Worm (Caenorhabditis elegans) whole organism, L4/young adult: ENCODE measurements around the gene F08G12.11.

Experiments used
- W03F9.2 ChIP-seq: fragments of 150-350 bp; optimal IDR thresholded peaks from 2 replicates; lab custom pipeline; 2014; ENCODE audit warnings: missing biosample characterization, missing genetic modification characterization
- him-1 ChIP-seq: sonication (generic microtip); optimal IDR thresholded peaks from 2 replicates; lab custom pipeline; 2016; ENCODE audit warnings: missing genotype, missing genetic modification reagents, missing genetic modification characterization, missing compliant biosample characterization

DNA sequence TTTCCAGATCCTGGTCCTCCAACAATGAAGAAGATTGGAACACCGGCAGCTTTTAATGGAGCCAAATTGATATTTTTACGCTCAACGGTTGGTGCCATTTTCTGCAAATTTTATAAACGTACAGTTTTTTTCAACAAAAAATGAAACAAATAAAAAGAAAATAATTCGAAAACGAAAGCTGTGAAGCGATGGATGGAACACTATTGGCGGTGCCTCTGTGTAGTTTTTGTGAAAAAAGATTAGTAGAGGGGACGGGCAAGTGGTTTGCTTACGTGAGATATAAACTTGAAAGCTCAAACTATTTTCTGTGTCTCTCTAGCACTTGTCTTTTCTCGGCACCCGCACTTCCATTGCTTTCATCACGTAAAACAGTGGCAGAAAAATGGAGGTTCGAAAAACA lies 27.8 kb downstream of the F08G12.11 start, which contains the start of gene F38B2.4:
- TF ChIP-seq W03F9.2 (tag; lab: Kevin White, UChicago) (no peak), him-1 (no peak)
